Fruit fly (Drosophila melanogaster): Measurements from ENCODE around the gene Usp47.

Gene Usp47

DNA sequence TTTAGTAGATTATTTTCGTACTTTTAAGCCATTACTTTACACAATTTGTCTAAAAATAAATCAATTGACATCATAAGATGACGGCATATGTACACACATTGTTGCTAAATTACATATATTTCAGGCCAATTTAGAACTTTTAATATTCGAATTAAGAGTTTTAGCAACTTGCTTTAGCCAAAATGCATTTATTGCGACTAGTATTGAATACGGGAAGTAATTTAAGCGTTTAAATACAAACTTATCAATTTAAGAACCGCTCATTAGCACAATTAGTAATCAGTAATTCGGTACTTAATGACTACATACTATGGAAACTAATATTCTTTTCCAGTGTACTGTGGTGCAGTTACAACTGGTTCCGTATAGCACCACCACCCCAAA lies 56.4 kb downstream of the Usp47 start (continued):
- TF ChIP-seq sisA (GFP tag; IDR thresholded peaks at IDR 0.05) (0 out of 2 replicates have a peak, but pooled peaks have one; percentile 22), CG10565 (GFP tag; optimal IDR thresholded peaks at IDR 0.05) (no peak), croc (GFP tag; conservative IDR thresholded peaks at IDR 0.05) (no peak), Oli (tag; optimal IDR thresholded peaks at IDR 0.05) (peak; percentile 42), E2f2 (GFP tag; IDR thresholded peaks at IDR 0.05) (no peak), CG15269 (tag; optimal IDR thresholded peaks at IDR 0.05) (peak; percentile 30), Elba2 (GFP tag; optimal IDR thresholded peaks at IDR 0.05) (no peak), CG12219 (GFP tag; optimal IDR thresholded peaks at IDR 0.05) (no peak), Kr (GFP tag; optimal IDR thresholded peaks at IDR 0.05) (no peak), phol (tag; optimal IDR thresholded peaks at IDR 0.05) (peak; percentile 36), toy (GFP tag; IDR thresholded peaks at IDR 0.05) (no peak), CG7556 (GFP tag; optimal IDR thresholded peaks at IDR 0.05) (peak; percentile 53), nmo (GFP tag; optimal IDR thresholded peaks at IDR 0.05) (peak; percentile 57), Hr51 (GFP tag; optimal IDR thresholded peaks at IDR 0.05) (peak in 1 of 2 experiments; percentile 48), CG12236 (GFP tag; optimal IDR thresholded peaks at IDR 0.05) (no peak), org-1 (GFP tag; optimal IDR thresholded peaks at IDR 0.05) (peak; percentile 16), CG12744 (GFP tag; optimal IDR thresholded peaks at IDR 0.05) (no peak), yki (optimal IDR thresholded peaks at IDR 0.05) (no peak), CG31441 (GFP tag; IDR thresholded peaks at IDR 0.05) (peak; percentile 61; the same call in 1 of the 2 replicates), CG2712 (tag; optimal IDR thresholded peaks at IDR 0.05) (peak; percentile 49), mirr (GFP tag; optimal IDR thresholded peaks at IDR 0.05) (no peak), CG6765 (GFP tag; optimal IDR thresholded peaks at IDR 0.05) (no peak), usp (GFP tag; optimal IDR thresholded peaks at IDR 0.05) (no peak), Sox102F (GFP tag; optimal IDR thresholded peaks at IDR 0.05) (peak; percentile 45), Awh (GFP tag; IDR thresholded peaks at IDR 0.05) (no peak), Stat92E (GFP tag; optimal IDR thresholded peaks at IDR 0.05) (no peak), CG12391 (tag; optimal IDR thresholded peaks at IDR 0.05) (peak; percentile 29), Fer1 (GFP tag; optimal IDR thresholded peaks at IDR 0.05) (no peak), ara (GFP tag; IDR thresholded peaks at IDR 0.05) (no peak), Bgb (GFP tag; IDR thresholded peaks at IDR 0.05; ENCODE audit: partially characterized antibody) (no peak), CG8924 (tag; optimal IDR thresholded peaks at IDR 0.05) (peak; percentile 4), Dll (GFP tag; IDR thresholded peaks at IDR 0.05; ENCODE audit: partially characterized antibody) (no peak), CG42726 (GFP tag; IDR thresholded peaks at IDR 0.05; ENCODE audit: partially characterized antibody) (no peak), Gsc (GFP tag; IDR thresholded peaks at IDR 0.05) (no peak), Xrp1 (GFP tag; IDR thresholded peaks at IDR 0.05) (peak; percentile 22; the same call in 1 of the 2 replicates), grau (tag; optimal IDR thresholded peaks at IDR 0.05) (peak; percentile 18), CG13424 (tag; optimal IDR thresholded peaks at IDR 0.05) (peak; percentile 24), Sox100B (GFP tag; optimal IDR thresholded peaks at IDR 0.05) (peak; percentile 55), CG12659 (GFP tag; optimal IDR thresholded peaks at IDR 0.05) (peak; percentile 3), Hmr (GFP tag; optimal IDR thresholded peaks at IDR 0.05) (peak; percentile 13), dmrt99B (tag; optimal IDR thresholded peaks at IDR 0.05) (peak; percentile 33), CG9727 (GFP tag; optimal IDR thresholded peaks at IDR 0.05) (peak; percentile 39), Sin3A (optimal IDR thresholded peaks at IDR 0.05) (no peak), CG14710 (tag; optimal IDR thresholded peaks at IDR 0.05) (peak; percentile 38), crol (GFP tag; IDR thresholded peaks at IDR 0.05) (no peak), CG8478 (optimal IDR thresholded peaks at IDR 0.05) (no peak), CrebB (tag; optimal IDR thresholded peaks at IDR 0.05) (no peak), CG15514 (GFP tag; optimal IDR thresholded peaks at IDR 0.05) (no peak), CG1233 (GFP tag; optimal IDR thresholded peaks at IDR 0.05) (peak; percentile 44)

Measured in whole organism, embryonic.